Worm (Caenorhabditis elegans) whole organism, L3 larva: ENCODE measurements around the gene pmp-3.

Experiments
- ama-1 ChIP-seq: fragments of 150-350 bp; optimal IDR thresholded peaks from 2 replicates; lab custom pipeline; 2018
- fkh-10 ChIP-seq: sonication (generic microtip); optimal IDR thresholded peaks from 2 replicates; lab custom pipeline; 2017; ENCODE audit warnings: missing biosample characterization, missing genetic modification reagents, missing genetic modification characterization
- nfya-1 ChIP-seq: sonication (generic microtip); optimal IDR thresholded peaks from 2 replicates; lab custom pipeline; 2017; ENCODE audit warnings: missing genetic modification characterization, mild to moderate bottlenecking, missing compliant biosample characterization, antibody characterized with exemption, moderate library complexity; ENCODE audit not compliant: insufficient read depth
- nhr-237 ChIP-seq: fragments of 150-350 bp; optimal IDR thresholded peaks from 2 replicates; lab custom pipeline; 2014; ENCODE audit warnings: missing biosample characterization, missing genetic modification characterization
- nhr-25 ChIP-seq: sonication (generic microtip); optimal IDR thresholded peaks from 2 replicates; lab custom pipeline; 2017; ENCODE audit warnings: missing biosample characterization, missing genetic modification characterization
- pha-4 ChIP-seq: fragments of 150-350 bp; optimal IDR thresholded peaks from 2 replicates; lab custom pipeline; 2014; ENCODE audit warnings: missing biosample characterization, missing genetic modification reagents, missing genetic modification characterization
- sea-2 ChIP-seq: fragments of 150-350 bp; sonication (generic microtip); optimal IDR thresholded peaks from 4 replicates; lab custom pipeline; 2014; ENCODE audit warnings: missing biosample characterization, missing genetic modification reagents, missing genetic modification characterization
- unc-39 ChIP-seq: sonication (generic microtip); optimal IDR thresholded peaks from 4 replicates; lab custom pipeline; 2017; ENCODE audit warnings: missing biosample characterization, missing genetic modification characterization
- zag-1 ChIP-seq: fragments of 150-350 bp; optimal IDR thresholded peaks from 2 replicates; lab custom pipeline; 2014; ENCODE audit warnings: missing biosample characterization, missing genetic modification characterization
- ztf-11 ChIP-seq: fragments of 150-350 bp; optimal IDR thresholded peaks from 2 replicates; lab custom pipeline; 2014; ENCODE audit warnings: missing biosample characterization, missing genetic modification characterization

ce11 chrV:14638075-14638474 lies 8.5 kb upstream of the pmp-3 start:
- TF ChIP-seq ztf-11 (tag; lab: Kevin White, UChicago) (no peak), pha-4 (no peak), ama-1 (no peak), nhr-237 (tag; lab: Kevin White, UChicago) (no peak), nhr-25 (tag; lab: Kevin White, UChicago) (no peak), zag-1 (no peak), unc-39 (no peak), sea-2 (no peak), fkh-10 (GFP tag; lab: Kevin White, UChicago) (no peak), nfya-1 (tag; lab: Kevin White, UChicago) (no peak)
